Fruit fly (Drosophila melanogaster) S2 (cell line): ENCODE measurements around the gene nullo.

ENCODE experiments used
- CG8478 ChIP-seq: fragments of >200 bp; optimal IDR thresholded peaks from 2 replicates; lab custom pipeline; 2018
- CTCF ChIP-seq, 2 experiments: fragments of >200 bp; optimal IDR thresholded peaks; 2 replicates each; lab custom pipeline; 2018

The nullo gene

DNA sequence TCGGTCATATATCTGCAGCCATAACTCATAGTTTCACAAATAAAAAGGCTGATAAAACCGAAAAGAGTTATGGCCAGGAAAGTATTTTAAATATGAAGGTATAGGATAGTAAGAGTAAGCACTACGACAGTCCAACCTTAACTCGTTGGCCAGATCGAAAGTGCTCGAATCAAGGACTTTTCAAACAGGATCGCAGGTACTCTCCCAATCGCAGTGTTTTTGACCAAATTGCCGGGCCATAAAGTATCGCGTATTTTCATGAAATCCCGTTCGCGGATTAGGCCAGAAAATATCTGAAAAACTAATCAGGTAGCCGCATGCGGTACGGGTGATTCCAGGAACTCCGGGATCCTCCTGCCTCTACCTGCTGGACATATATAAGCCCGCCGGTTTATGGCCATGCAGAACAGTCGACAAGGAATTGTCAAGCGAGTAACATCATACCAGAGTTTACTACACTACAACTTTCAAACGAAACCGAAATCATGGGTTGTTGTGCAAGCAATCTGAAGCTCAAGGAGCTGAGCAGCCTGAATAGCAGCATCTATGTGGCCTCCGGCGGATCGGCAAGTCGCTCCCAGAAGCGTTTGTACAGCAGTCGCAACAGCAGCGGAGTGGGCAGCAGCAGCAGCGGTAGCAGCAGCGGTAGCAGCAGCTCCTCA, 8.9 kb upstream of the nullo start, which contains the start of gene CG14427:
Gene CG14427, plus strand, starts transcription at position 399 of the 662 bp plus-strand sequence.
- no peak for TF ChIP-seq CG8478 (lab: Kevin White, UChicago)
- no peak for TF ChIP-seq CTCF (optimal IDR thresholded peaks at IDR 0.05; lab: Kevin White, UChicago)

DNA sequence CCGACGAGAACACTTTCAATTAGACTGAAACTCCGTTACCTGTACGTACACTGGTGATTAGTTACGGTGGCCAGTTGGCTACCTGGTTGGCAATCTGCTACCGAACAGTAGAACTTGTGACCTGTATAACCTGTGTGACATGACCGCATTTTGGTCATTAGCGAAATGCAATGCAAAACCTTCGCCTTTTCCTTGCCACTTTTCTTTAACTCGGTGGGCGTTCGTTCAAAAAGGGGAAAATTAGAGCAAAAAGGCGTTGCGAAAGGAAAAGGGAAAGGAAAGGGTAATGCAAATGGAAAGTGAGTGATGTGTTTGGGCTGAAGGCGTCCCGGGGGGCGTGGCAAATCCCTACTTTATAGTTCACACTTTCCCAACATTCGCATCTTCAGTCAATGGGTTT, 9.7 kb downstream of the nullo start:
- TF ChIP-seq CG8478 (lab: Kevin White, UChicago) (no peak), CTCF (optimal IDR thresholded peaks at IDR 0.05; lab: Kevin White, UChicago) (no peak)

DNA sequence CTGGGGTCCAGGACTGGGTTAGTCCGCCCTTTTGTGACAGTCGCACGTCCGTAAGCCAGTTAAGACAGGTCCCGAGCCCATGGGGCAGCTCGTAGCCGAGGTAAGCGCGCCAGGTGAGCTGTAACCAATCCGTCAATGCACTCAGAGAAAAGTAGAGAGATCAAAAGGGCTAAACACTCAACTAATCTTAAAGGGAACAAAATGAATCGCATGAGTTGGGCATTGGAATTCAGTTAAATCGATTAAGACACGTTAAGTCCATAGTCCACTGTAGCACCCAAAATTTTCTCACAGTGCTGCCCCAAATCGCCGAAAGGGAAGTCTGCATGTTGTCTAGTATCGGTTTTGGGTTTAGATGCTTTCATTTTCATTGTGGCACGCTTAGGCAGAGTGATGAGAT, 14.3 kb downstream of the nullo start:
- no peak for TF ChIP-seq CG8478 (lab: Kevin White, UChicago)
- TF ChIP-seq CTCF (optimal IDR thresholded peaks at IDR 0.05; lab: Kevin White, UChicago) = no peak

DNA sequence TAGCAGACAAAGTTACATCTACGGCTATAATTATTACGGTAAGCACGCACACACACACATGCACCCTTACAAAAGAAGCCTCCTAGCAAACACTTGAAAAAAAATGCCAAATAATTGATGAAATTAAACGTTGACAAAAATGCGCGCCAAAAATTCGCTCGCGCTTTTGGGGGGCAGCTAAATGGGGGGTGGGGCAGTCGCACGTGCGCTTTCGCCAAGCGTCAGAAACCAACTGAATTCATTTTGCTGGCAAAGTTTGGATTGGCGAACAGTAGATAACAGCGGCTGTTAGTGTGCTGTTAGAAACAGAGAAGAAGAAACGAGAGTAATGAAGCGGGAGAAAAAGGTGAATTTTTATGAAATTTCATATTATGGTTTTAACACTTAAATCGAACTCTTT, 16.6 kb downstream of the nullo start, which contains the start of gene CG12541:
Gene CG12541, minus strand, starts transcription at position 218 of the 400 bp plus-strand sequence.
- no peak for TF ChIP-seq CTCF (optimal IDR thresholded peaks at IDR 0.05; lab: Kevin White, UChicago)
- TF ChIP-seq CG8478 (lab: Kevin White, UChicago) = no peak

DNA sequence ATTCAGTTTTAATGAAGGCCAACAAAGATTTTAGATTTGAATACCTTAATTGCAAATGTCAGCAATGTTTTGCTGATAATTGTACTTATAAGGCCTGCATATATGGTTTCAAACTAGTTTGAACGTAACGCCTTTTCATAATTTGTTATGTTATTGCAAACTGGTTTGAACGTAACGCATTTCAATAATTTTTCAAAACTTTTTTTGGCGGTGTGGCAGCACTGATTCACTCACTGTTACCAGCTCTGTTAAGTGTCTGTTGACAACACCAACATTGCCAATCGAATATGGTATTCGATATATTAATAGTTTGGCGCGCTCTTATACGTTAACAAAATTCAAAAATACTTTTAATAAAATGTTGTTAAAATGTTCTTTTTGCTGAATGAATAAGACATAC, 17.3 kb downstream of the nullo start:
- TF ChIP-seq CTCF (optimal IDR thresholded peaks at IDR 0.05; lab: Kevin White, UChicago) = peak in 1 of 2 experiments; percentile 1
- TF ChIP-seq CG8478 (lab: Kevin White, UChicago) = no peak

DNA sequence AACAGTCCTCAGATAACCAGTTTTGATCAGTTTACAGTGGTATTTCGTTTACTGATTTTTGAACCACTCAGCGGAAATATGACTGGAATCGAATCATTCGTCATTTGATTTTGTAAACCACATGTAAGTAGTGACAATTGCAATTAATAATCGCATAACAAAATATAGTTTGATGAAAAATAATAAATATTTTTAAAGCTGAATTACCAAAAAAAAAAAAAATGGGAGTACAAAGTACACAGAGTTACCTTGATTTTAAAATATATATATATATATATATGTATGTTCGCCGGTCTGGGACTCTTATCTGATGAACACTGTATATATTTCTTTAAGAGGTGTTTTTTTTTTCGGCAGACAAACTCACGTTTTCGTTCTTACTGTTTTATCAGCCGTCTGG, 18.0 kb downstream of the nullo start:
- TF ChIP-seq CG8478 (lab: Kevin White, UChicago) = no peak
- TF ChIP-seq CTCF (optimal IDR thresholded peaks at IDR 0.05; lab: Kevin White, UChicago) = no peak

DNA sequence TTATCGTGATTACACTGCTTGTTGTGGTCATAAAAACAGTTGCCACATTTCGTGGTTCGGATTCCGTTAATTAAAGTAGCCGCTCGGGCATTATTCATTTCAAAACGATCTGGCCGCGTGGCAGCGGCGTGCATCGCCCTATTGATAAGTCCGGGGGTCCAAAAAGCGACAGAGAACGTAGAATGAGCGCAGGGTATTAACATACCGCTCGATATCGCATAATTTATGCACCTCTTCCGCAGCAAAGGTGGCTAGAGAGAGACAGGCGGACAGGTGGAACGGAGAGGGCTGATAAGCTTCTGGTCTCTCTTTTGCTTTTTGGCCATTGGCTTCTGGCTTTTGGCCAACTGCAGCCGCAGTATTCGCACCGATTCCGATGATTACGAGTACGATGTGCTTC, 18.8 kb downstream of the nullo start:
- TF ChIP-seq CG8478 (lab: Kevin White, UChicago) = no peak
- TF ChIP-seq CTCF (optimal IDR thresholded peaks at IDR 0.05; lab: Kevin White, UChicago) = no peak

DNA sequence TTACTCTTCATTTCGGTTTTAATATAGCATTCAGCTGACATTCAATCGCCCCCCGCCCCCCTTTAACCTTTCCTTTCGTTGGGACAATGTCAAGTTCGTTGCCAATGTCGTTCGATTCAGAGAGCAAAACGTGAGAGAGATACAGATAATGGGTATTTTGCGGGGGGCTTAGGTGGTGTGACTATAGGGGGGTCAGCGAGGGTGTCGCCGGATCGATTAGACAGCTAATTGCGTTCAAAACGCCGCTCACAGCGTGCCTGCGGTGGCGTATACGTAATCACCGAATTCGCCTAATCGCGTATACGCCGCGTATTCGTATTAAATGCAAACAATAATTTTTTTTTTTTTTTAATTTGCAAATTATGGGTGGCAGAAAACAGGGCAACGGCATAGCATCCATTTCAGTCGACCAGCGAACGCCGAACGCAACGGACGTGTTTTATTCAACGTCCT, 19.8 kb downstream of the nullo start, which contains the start of gene CG4607:
Gene CG4607, plus strand, starts transcription at position 403 of the 453 bp plus-strand sequence.
- no peak for TF ChIP-seq CTCF (optimal IDR thresholded peaks at IDR 0.05; lab: Kevin White, UChicago)
- no peak for TF ChIP-seq CG8478 (lab: Kevin White, UChicago)

DNA sequence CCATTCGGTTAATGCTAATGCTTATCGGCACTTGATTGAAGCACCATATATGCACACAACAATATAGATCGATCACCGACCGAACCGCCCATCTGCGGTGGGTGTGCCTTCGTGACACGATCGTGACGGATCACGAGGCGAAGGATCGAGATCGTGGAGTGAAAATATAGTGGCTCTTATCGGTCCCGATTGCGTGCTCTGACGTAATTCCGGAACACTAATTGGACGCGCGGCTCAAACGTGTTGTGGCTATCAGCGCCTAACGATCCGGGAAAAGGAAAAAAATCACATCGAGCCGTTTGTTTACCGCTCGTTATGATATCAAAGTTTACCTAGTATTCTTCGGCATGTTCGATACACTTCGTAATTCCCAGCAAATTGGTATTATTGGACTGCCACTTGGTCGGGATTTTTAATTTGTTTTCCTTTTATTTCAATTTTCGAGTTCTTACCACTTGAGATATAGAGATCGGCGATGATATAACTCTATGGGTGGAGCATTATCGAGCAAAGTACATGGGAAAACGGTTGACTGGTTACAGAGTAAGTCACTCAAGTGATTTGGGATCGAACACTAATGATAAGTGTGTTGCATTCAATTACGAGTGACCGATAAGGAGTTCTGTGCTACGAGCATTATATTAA, 24.1 kb downstream of the nullo start:
- TF ChIP-seq CTCF (optimal IDR thresholded peaks at IDR 0.05; lab: Kevin White, UChicago) = no peak
- TF ChIP-seq CG8478 (lab: Kevin White, UChicago) = no peak

DNA sequence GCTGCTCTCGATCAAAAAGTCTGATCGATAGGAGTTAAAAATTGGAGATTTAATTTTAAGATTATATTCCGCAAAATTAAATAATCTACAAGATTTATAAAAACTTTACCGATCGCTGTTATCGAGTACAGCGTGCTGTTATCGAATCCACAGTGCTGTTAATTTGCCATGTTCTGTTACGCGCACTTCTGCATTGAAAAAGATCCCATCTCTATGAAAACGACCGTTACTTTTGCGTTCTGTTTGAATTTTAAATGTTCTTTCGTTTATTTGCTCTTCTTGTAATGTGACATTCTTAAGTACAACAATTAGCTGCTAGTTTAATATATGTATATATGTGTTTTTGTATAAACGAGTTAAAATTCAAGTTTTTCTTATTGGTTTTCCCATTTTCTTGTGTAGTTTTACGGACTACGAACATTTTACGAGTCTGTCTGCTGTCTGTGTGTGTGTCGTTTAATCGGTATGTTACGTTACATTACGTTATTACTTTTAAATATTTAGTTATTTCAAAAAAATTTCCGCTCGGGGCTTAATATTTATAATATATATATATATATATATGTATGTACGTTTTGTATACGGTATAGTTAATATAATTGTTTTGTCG, 25.1 kb downstream of the nullo start:
- no peak for TF ChIP-seq CTCF (optimal IDR thresholded peaks at IDR 0.05; lab: Kevin White, UChicago)
- no peak for TF ChIP-seq CG8478 (lab: Kevin White, UChicago)

DNA sequence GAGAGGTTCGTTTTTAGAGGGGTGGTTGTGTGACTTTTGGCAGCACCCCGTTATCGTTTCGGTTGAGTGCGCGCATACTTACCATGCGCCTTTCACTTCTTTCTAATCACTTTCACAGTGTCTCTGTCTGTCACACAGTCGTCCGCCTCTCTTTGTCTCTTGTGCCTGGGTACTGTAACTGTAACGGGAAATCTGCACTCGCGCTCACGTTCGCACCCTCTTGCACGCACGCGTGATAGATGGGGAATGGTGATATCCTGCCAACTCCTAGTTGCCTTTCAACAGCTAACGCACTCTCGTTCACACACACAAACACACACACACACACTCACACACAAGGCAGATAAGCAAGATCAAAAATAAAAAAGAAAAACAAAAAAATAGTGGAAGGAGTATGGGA, 33.1 kb downstream of the nullo start:
- no peak for TF ChIP-seq CG8478 (lab: Kevin White, UChicago)
- TF ChIP-seq CTCF (optimal IDR thresholded peaks at IDR 0.05; lab: Kevin White, UChicago) = no peak

DNA sequence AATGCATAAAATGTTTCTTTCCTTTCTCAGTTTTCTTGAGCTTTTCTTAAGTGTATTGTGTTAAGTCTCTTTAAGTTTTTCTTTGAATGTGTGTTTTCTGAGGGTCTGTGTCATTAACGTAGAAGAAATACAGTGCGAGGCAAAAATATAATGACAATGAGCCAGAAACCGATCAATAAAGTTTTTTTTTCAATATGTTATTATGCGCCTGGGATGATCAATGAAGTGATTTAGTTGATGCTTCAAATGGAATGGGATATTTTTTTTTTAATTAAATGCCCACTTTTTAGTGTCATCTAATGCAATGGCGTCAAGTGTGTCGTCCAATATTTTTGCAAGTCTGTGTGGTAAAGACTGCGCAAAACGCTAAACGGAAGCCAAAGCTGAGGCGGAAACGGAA, 37.3 kb downstream of the nullo start:
- TF ChIP-seq CG8478 (lab: Kevin White, UChicago) = no peak
- no peak for TF ChIP-seq CTCF (optimal IDR thresholded peaks at IDR 0.05; lab: Kevin White, UChicago)

DNA sequence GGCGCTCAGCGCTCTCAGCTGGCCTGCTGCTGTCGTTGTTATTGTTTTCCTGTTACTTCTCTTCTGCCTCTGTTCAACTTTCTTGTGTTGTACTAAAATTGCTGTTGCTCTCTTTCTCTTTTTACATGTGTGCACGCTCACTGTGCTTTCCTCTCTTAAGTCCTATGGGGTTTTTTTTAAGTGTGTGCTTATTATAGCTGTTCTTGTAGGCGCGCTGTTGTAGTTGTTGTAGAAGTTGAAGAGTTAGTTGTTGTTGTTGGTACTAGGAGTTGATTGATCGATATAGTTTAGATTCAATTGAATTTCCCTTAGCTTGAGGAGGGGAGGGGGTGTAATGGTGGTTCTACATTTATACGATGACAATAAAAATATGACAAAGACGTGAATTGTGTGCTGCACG, 42.6 kb downstream of the nullo start:
- TF ChIP-seq CTCF (optimal IDR thresholded peaks at IDR 0.05; lab: Kevin White, UChicago) = no peak
- no peak for TF ChIP-seq CG8478 (lab: Kevin White, UChicago)

DNA sequence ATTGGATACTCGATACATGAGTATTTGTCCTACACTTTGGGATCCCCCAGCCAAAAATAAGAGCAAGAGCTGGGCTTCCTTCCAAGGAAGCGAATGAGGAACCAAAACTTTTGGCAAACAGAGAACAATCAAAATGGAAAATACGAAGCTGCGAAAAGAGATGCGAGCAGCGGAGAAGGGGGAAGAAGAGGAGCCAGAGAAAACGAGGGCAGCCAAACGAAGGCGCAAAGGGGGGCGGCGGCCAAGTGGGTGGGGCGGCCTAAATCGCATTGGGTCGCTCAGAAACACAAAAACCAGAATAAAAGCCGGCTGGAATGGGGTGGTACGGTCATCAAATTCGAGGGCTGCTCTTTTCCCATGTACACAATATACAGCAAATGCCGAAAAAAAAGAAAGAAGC, 44.9 kb downstream of the nullo start:
- TF ChIP-seq CTCF (optimal IDR thresholded peaks at IDR 0.05; lab: Kevin White, UChicago) = no peak
- no peak for TF ChIP-seq CG8478 (lab: Kevin White, UChicago)

DNA sequence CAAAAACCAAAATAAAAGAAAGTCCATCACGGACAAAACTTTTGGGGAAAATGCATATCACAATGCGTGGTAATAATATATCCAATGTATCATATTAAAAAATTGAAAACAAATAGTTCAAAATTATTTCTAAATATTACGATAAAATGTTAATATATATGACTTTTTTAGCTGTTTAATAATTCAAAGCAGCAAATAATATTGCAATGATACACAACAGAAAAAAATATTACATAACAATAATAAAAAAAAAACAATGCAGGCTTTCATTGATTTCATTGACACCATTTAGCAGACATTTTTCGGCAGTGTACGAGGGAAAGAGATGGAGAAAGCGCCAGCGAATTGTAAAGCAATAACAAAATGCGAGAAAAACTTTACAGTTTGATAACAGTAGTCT, 45.6 kb downstream of the nullo start:
- TF ChIP-seq CG8478 (lab: Kevin White, UChicago) (no peak), CTCF (optimal IDR thresholded peaks at IDR 0.05; lab: Kevin White, UChicago) (no peak)
